Fruit fly (Drosophila melanogaster) S2 (cell line): ENCODE results near the gene RhoGEF64C.

Experiments
- CG8478 ChIP-seq: fragments of >200 bp; optimal IDR thresholded peaks from 2 replicates; lab custom pipeline; 2018
- CTCF ChIP-seq, 2 experiments: fragments of >200 bp; optimal IDR thresholded peaks; 2 replicates each; lab custom pipeline; 2018

dm6 chr3L:4677532-4677931 is 15.1 kb upstream of the RhoGEF64C start, which contains the start of gene CG34266:
- TF ChIP-seq CG8478 (lab: Kevin White, UChicago) (no peak), CTCF (optimal IDR thresholded peaks at IDR 0.05; lab: Kevin White, UChicago) (no peak)
